Worm (Caenorhabditis elegans) whole organism, early embryonic: ENCODE results near the gene C14B1.3.

Source experiments
- B0310.2 ChIP-seq: sonication (generic microtip); optimal IDR thresholded peaks from 2 replicates; lab custom pipeline; 2016; ENCODE audit warnings: mild to moderate bottlenecking, missing genetic modification characterization, missing compliant biosample characterization
- F13C5.2 ChIP-seq: sonication (generic microtip); optimal IDR thresholded peaks from 2 replicates; lab custom pipeline; 2017; ENCODE audit warnings: mild to moderate bottlenecking, missing genetic modification characterization, inconsistent platforms, missing compliant biosample characterization
- aly-1 ChIP-seq: sonication (generic microtip); optimal IDR thresholded peaks from 2 replicates; lab custom pipeline; 2016; ENCODE audit warnings: missing genetic modification characterization, missing compliant biosample characterization
- ama-1 ChIP-seq: fragments of 150-350 bp; optimal IDR thresholded peaks from 2 replicates; lab custom pipeline; 2014
- ceh-13 ChIP-seq: fragments of 200-800 bp; sonication (Bioruptor generic); optimal IDR thresholded peaks from 2 replicates; lab custom pipeline; 2018; ENCODE audit warnings: mild to moderate bottlenecking, missing genetic modification characterization, missing compliant biosample characterization
- ceh-36 ChIP-seq: sonication (generic microtip); optimal IDR thresholded peaks from 2 replicates; lab custom pipeline; 2016; ENCODE audit warnings: missing genetic modification characterization, inconsistent platforms, missing compliant biosample characterization
- ets-7 ChIP-seq: sonication (generic microtip); optimal IDR thresholded peaks from 2 replicates; lab custom pipeline; 2016; ENCODE audit warnings: missing genotype, missing genetic modification characterization, missing compliant biosample characterization
- flt-1 ChIP-seq: fragments of 200-800 bp; sonication (Bioruptor generic); IDR thresholded peaks from 2 replicates; pipeline ENCODE4 v1.3.6; 2022; ENCODE audit warnings: missing genetic modification characterization, missing compliant biosample characterization
- hmbx-1 ChIP-seq: sonication (generic microtip); optimal IDR thresholded peaks from 2 replicates; lab custom pipeline; 2016; ENCODE audit warnings: mild to moderate bottlenecking, missing genetic modification characterization, missing compliant biosample characterization
- hmg-4 ChIP-seq: fragments of 200-800 bp; sonication (Bioruptor generic); optimal IDR thresholded peaks from 2 replicates; lab custom pipeline; 2018; ENCODE audit warnings: mild to moderate bottlenecking, missing genetic modification characterization, missing compliant biosample characterization
- hnd-1 ChIP-seq: sonication (generic microtip); optimal IDR thresholded peaks from 2 replicates; lab custom pipeline; 2016; ENCODE audit warnings: missing genetic modification characterization, missing compliant biosample characterization
- pes-1 ChIP-seq: fragments of 200-800 bp; sonication (Bioruptor generic); IDR thresholded peaks from 2 replicates; pipeline ENCODE4 v1.3.6; 2022; ENCODE audit warnings: missing genetic modification reagents, missing genetic modification characterization, missing compliant biosample characterization
- scrt-1 ChIP-seq: fragments of 200-800 bp; sonication (Bioruptor generic); IDR thresholded peaks from 2 replicates; pipeline ENCODE4 v1.3.6; 2022; ENCODE audit warnings: missing genetic modification characterization, missing compliant biosample characterization
- sea-1 ChIP-seq: fragments of 200-800 bp; sonication (Bioruptor generic); conservative IDR thresholded peaks from 2 replicates; pipeline ENCODE4 v1.3.6; 2022; ENCODE audit warnings: missing genetic modification characterization, missing compliant biosample characterization
- tbx-11 ChIP-seq: fragments of 200-800 bp; sonication (Bioruptor generic); IDR thresholded peaks from 2 replicates; pipeline ENCODE4 v1.3.6; 2022; ENCODE audit warnings: missing genetic modification characterization, missing compliant biosample characterization
- tbx-37 ChIP-seq: fragments of 200-800 bp; sonication (Bioruptor generic); conservative IDR thresholded peaks from 2 replicates; pipeline ENCODE4 v1.3.6; 2022; ENCODE audit warnings: missing genetic modification reagents, missing genetic modification characterization, missing compliant biosample characterization
- tra-4 ChIP-seq: sonication (generic microtip); optimal IDR thresholded peaks from 2 replicates; lab custom pipeline; 2017; ENCODE audit warnings: missing genetic modification characterization, missing compliant biosample characterization

C14B1.3 gene

ce11 chrIII:3703397-3703796, at the start of gene C14B1.3:
Gene C14B1.3, plus strand, starts transcription at chrIII:3703564.
- no peak for TF ChIP-seq flt-1 (GFP tag; lab: Robert Waterston, UW)
- TF ChIP-seq hnd-1, result no peak
- TF ChIP-seq ets-7, result no peak

ce11 chrIII:3657479-3657878, 45.9 kb upstream of the C14B1.3 start, which contains the start of gene C46F11.5:
Gene C46F11.5, minus strand, starts transcription at chrIII:3657606.
- TF ChIP-seq tbx-11 (GFP tag; lab: Robert Waterston, UW) (no peak), hmbx-1 (tag; lab: Kevin White, UChicago) (no peak), hmg-4 (GFP tag; lab: Kevin White, UChicago) (no peak), aly-1 (tag; lab: Kevin White, UChicago) (no peak)

ce11 chrIII:3664224-3664623, 39.1 kb upstream of the C14B1.3 start, which contains the start of gene C46F11.4:
Gene C46F11.4, minus strand, starts transcription at chrIII:3664304.
- TF ChIP-seq B0310.2 (tag; lab: Kevin White, UChicago), result peak; percentile 76
- TF ChIP-seq hmg-4 (GFP tag; lab: Kevin White, UChicago), result peak; percentile 91
- peak; percentile 86 for TF ChIP-seq ceh-36 (tag; lab: Kevin White, UChicago)
- TF ChIP-seq hnd-1, result peak; percentile 76
- TF ChIP-seq tra-4 (tag; lab: Kevin White, UChicago), result peak; percentile 36
- TF ChIP-seq hmbx-1 (tag; lab: Kevin White, UChicago), result peak; percentile 59
- peak; percentile 62 for TF ChIP-seq ets-7
- TF ChIP-seq tbx-37 (GFP tag; lab: Robert Waterston, UW), result peak; percentile 84
- peak; percentile 92 for TF ChIP-seq F13C5.2 (tag; lab: Kevin White, UChicago)
- no peak for TF ChIP-seq ama-1 (lab: Kevin White, UChicago)
- peak; percentile 86 for TF ChIP-seq tbx-11 (GFP tag; lab: Robert Waterston, UW)
- TF ChIP-seq flt-1 (GFP tag; lab: Robert Waterston, UW), result peak; percentile 85
- peak; percentile 51 for TF ChIP-seq aly-1 (tag; lab: Kevin White, UChicago)
- TF ChIP-seq sea-1 (GFP tag; lab: Robert Waterston, UW), result peak; percentile 93
- peak; percentile 87 for TF ChIP-seq scrt-1 (GFP tag; lab: Robert Waterston, UW)
- peak; percentile 86 for TF ChIP-seq ceh-13
- peak; percentile 89 for TF ChIP-seq pes-1 (GFP tag; lab: Robert Waterston, UW)

DNA sequence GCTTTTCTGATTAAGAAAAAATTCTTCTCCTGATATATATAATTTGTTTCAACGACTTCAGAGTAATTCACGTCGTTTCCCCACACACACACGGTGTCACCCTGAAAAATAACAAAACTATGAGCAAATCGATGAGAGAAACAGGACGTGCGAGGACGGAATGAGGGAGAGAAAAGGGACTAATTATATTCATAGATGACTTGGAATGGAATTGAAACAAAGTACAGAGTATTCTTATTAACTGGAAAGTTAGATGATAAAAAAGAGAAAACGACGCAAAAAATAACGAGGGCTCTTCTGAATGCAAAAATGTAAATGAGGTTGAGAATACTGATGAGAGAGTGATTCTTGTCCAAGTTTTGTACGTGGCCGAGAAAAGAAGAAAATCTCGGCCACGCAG, 33.0 kb upstream of the C14B1.3 start, which contains the start of gene C46F11.6:
C46F11.6 (minus strand) TSS at position 101 of the 400 bp plus-strand sequence.
- TF ChIP-seq sea-1 (GFP tag; lab: Robert Waterston, UW), result no peak
- TF ChIP-seq hmbx-1 (tag; lab: Kevin White, UChicago), result no peak
- TF ChIP-seq scrt-1 (GFP tag; lab: Robert Waterston, UW), result no peak
- TF ChIP-seq hmg-4 (GFP tag; lab: Kevin White, UChicago), result no peak
- TF ChIP-seq ceh-13, result no peak
- TF ChIP-seq F13C5.2 (tag; lab: Kevin White, UChicago), result no peak
- no peak for TF ChIP-seq aly-1 (tag; lab: Kevin White, UChicago)
- TF ChIP-seq ets-7, result no peak
- no peak for TF ChIP-seq hnd-1
- TF ChIP-seq tra-4 (tag; lab: Kevin White, UChicago), result no peak
- TF ChIP-seq ceh-36 (tag; lab: Kevin White, UChicago), result no peak
- TF ChIP-seq tbx-11 (GFP tag; lab: Robert Waterston, UW), result no peak
- no peak for TF ChIP-seq tbx-37 (GFP tag; lab: Robert Waterston, UW)
- TF ChIP-seq pes-1 (GFP tag; lab: Robert Waterston, UW), result no peak
- no peak for TF ChIP-seq flt-1 (GFP tag; lab: Robert Waterston, UW)
- no peak for TF ChIP-seq ama-1 (lab: Kevin White, UChicago)
- TF ChIP-seq B0310.2 (tag; lab: Kevin White, UChicago), result no peak

DNA sequence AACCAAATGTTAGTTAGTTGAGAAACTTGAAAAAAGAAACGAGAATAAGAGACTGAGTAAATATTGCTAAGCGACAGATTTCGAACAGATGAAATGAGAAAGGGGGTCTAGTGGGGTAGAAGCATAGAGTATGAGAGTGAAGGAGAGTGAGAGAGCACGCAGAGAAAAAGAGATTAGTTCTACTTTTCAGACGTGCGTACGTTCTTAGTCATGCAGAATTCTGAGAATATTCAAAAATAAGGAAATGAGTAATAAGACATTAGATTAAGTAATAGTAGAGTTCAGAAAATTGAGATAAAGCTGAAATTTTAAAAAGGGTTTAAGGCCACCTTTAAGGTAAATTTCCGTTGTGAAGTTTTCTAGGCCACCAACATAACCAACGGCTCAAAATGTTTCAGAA, 32.4 kb upstream of the C14B1.3 start:
- TF ChIP-seq ceh-13 (no peak), ets-7 (no peak), B0310.2 (tag; lab: Kevin White, UChicago) (peak; percentile 7)

DNA sequence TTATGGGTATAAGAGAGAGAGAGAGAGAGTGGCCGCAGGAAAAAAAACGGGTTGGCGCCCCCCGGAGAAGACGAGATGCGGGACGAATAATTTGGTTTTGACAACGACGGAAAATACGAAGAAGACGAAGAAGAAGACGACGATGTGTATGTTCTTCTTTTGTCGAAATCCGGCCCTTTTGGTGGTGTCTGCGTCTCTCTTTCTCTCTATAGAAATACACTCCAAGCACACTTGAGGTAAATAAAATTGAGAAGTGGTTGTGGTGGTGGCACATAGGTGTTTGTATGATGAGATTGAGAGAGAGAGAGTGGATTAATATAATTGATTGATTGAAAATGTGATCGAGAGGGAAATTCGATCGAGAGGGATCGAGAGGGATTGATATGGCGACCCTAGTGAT, 30.5 kb upstream of the C14B1.3 start:
- no peak for TF ChIP-seq ceh-13
- TF ChIP-seq tbx-37 (GFP tag; lab: Robert Waterston, UW), result no peak
- no peak for TF ChIP-seq tbx-11 (GFP tag; lab: Robert Waterston, UW)
- TF ChIP-seq scrt-1 (GFP tag; lab: Robert Waterston, UW), result no peak
- TF ChIP-seq tra-4 (tag; lab: Kevin White, UChicago), result no peak
- TF ChIP-seq hmbx-1 (tag; lab: Kevin White, UChicago), result no peak
- no peak for TF ChIP-seq ceh-36 (tag; lab: Kevin White, UChicago)
- no peak for TF ChIP-seq sea-1 (GFP tag; lab: Robert Waterston, UW)
- no peak for TF ChIP-seq aly-1 (tag; lab: Kevin White, UChicago)
- TF ChIP-seq hmg-4 (GFP tag; lab: Kevin White, UChicago), result no peak
- TF ChIP-seq ama-1 (lab: Kevin White, UChicago), result no peak
- no peak for TF ChIP-seq flt-1 (GFP tag; lab: Robert Waterston, UW)
- no peak for TF ChIP-seq hnd-1
- TF ChIP-seq B0310.2 (tag; lab: Kevin White, UChicago), result no peak
- TF ChIP-seq ets-7, result no peak
- TF ChIP-seq pes-1 (GFP tag; lab: Robert Waterston, UW), result no peak
- no peak for TF ChIP-seq F13C5.2 (tag; lab: Kevin White, UChicago)

DNA sequence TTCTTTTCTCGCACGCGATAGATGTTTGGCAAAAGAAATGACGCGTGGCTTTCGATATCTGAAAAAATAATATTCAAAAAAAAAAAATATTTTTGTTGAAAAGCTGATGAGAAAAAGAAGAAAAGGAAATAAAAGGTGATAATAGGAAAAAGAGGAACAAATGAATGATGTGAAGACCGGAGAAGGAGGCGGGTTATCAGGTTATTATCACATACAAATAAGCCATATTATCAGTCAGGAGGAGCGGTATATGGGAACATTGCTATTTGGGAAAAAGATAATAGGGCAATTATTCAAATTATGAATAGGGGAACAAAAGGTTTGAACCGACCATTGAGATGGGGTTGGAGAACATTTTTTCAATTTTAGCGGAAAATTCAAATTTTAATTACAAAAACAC, 29.2 kb upstream of the C14B1.3 start:
- TF ChIP-seq hnd-1 (no peak), tbx-37 (GFP tag; lab: Robert Waterston, UW) (no peak), F13C5.2 (tag; lab: Kevin White, UChicago) (no peak), tbx-11 (GFP tag; lab: Robert Waterston, UW) (no peak), tra-4 (tag; lab: Kevin White, UChicago) (no peak), ceh-13 (no peak)

- TF ChIP-seq hmg-4 (GFP tag; lab: Kevin White, UChicago) (no peak), tbx-11 (GFP tag; lab: Robert Waterston, UW) (no peak), sea-1 (GFP tag; lab: Robert Waterston, UW) (no peak), ets-7 (no peak), F13C5.2 (tag; lab: Kevin White, UChicago) (no peak), hmbx-1 (tag; lab: Kevin White, UChicago) (no peak)
Measured at ce11 chrIII:3675480-3675879, 27.9 kb upstream of the C14B1.3 start.
